Fruit fly (Drosophila melanogaster) whole organism, embryonic: ENCODE results near the gene fru.

Source experiments
- Aef1 ChIP-seq: fragments of 200-800 bp; sonication (Bioruptor generic); IDR thresholded peaks from 3 replicates; pipeline ENCODE4 v1.3.6; 2022; ENCODE audit warnings: missing biosample characterization, missing genetic modification characterization
- CG10431 ChIP-seq: fragments of 200-800 bp; sonication (Bioruptor generic); optimal IDR thresholded peaks from 3 replicates; lab custom pipeline; 2018; ENCODE audit warnings: missing biosample characterization, mild to moderate bottlenecking, missing genetic modification characterization
- CG11398 ChIP-seq: fragments of 200-800 bp; sonication (Bioruptor generic); optimal IDR thresholded peaks from 2 replicates; lab custom pipeline; 2016; ENCODE audit warnings: missing biosample characterization, missing genetic modification characterization
- CG13123 ChIP-seq: fragments of 200-800 bp; sonication (Bioruptor generic); optimal IDR thresholded peaks from 2 replicates; lab custom pipeline; 2016; ENCODE audit warnings: missing biosample characterization, missing genetic modification characterization
- CG13775 ChIP-seq: fragments of 200-800 bp; sonication (Bioruptor generic); optimal IDR thresholded peaks from 3 replicates; lab custom pipeline; 2017; ENCODE audit warnings: missing biosample characterization, mild to moderate bottlenecking, missing genetic modification characterization
- CG17328 ChIP-seq: fragments of 200-800 bp; sonication (Bioruptor generic); IDR thresholded peaks from 2 replicates; pipeline ENCODE4 v1.3.6; 2022; ENCODE audit warnings: missing biosample characterization, missing genetic modification characterization
- CG1832 ChIP-seq: fragments of 200-800 bp; sonication (Bioruptor generic); optimal IDR thresholded peaks from 2 replicates; lab custom pipeline; 2017; ENCODE audit warnings: missing biosample characterization, mild to moderate bottlenecking, missing genetic modification characterization, inconsistent platforms
- CG18619 ChIP-seq: fragments of 200-800 bp; sonication (Bioruptor generic); optimal IDR thresholded peaks from 3 replicates; lab custom pipeline; 2017; ENCODE audit warnings: missing biosample characterization, mild to moderate bottlenecking, missing genetic modification characterization
- CG3163 ChIP-seq: fragments of 200-800 bp; sonication (Bioruptor generic); optimal IDR thresholded peaks from 3 replicates; lab custom pipeline; 2016; ENCODE audit warnings: missing biosample characterization, missing genetic modification characterization
- CG3407 ChIP-seq: fragments of 200-800 bp; sonication (Bioruptor generic); optimal IDR thresholded peaks from 2 replicates; lab custom pipeline; 2018; ENCODE audit warnings: missing biosample characterization, mild to moderate bottlenecking, missing genetic modification characterization
- CG4360 ChIP-seq: fragments of 200-800 bp; sonication (Bioruptor generic); IDR thresholded peaks from 2 replicates; pipeline ENCODE4 v1.3.6; 2022; ENCODE audit warnings: missing biosample characterization, missing genetic modification characterization
- CG5180 ChIP-seq: fragments of 200-800 bp; sonication (Bioruptor generic); optimal IDR thresholded peaks from 3 replicates; lab custom pipeline; 2017; ENCODE audit warnings: missing biosample characterization, missing genetic modification characterization, mild to moderate bottlenecking, moderate library complexity, missing genetic modification reagents
- CG5245 ChIP-seq: fragments of 200-800 bp; sonication (Bioruptor generic); optimal IDR thresholded peaks from 3 replicates; lab custom pipeline; 2016; ENCODE audit warnings: missing biosample characterization, missing genetic modification characterization
- CG6654 ChIP-seq: fragments of 200-800 bp; sonication (Bioruptor generic); optimal IDR thresholded peaks from 2 replicates; lab custom pipeline; 2017; ENCODE audit warnings: missing biosample characterization, mild to moderate bottlenecking, missing genetic modification characterization
- CG7372 ChIP-seq: fragments of 200-800 bp; sonication (Bioruptor generic); IDR thresholded peaks from 2 replicates; pipeline ENCODE4 v1.3.6; 2022; ENCODE audit warnings: missing biosample characterization, missing genetic modification characterization
- CG8765 ChIP-seq: fragments of 200-800 bp; sonication (Bioruptor generic); IDR thresholded peaks from 2 replicates; pipeline ENCODE4 v1.3.6; 2022; ENCODE audit warnings: missing biosample characterization, missing genetic modification characterization
- Dek ChIP-seq: fragments of 200-800 bp; sonication (Bioruptor generic); optimal IDR thresholded peaks from 3 replicates; lab custom pipeline; 2019; ENCODE audit warnings: missing biosample characterization, mild to moderate bottlenecking, missing genetic modification characterization, moderate library complexity
- Elba2 ChIP-seq: fragments of 200-800 bp; sonication (Bioruptor generic); optimal IDR thresholded peaks from 3 replicates; lab custom pipeline; 2016; ENCODE audit warnings: missing biosample characterization, missing genetic modification characterization
- H15 ChIP-seq: fragments of 200-800 bp; sonication (Bioruptor generic); IDR thresholded peaks from 3 replicates; pipeline ENCODE4 v1.3.6; 2022; ENCODE audit warnings: missing biosample characterization, missing genetic modification characterization
- NC2α ChIP-seq: fragments of 200-800 bp; sonication (Bioruptor generic); optimal IDR thresholded peaks from 2 replicates; lab custom pipeline; 2016; ENCODE audit warnings: missing biosample characterization, missing genetic modification characterization
- NC2β ChIP-seq: fragments of 200-800 bp; sonication (Bioruptor generic); optimal IDR thresholded peaks from 2 replicates; lab custom pipeline; 2016; ENCODE audit warnings: missing biosample characterization, missing genetic modification characterization
- Pdp1 ChIP-seq, 2 experiments: fragments of 200-800 bp; sonication (Bioruptor generic); optimal IDR thresholded peaks; 3 replicates each; lab custom pipeline; 2016; ENCODE audit warnings: missing biosample characterization in 2 of 2, missing genetic modification characterization in 2 of 2, mild to moderate bottlenecking in 1 of 2, moderate library complexity in 1 of 2
- Six4 ChIP-seq: fragments of 200-800 bp; sonication (Bioruptor generic); optimal IDR thresholded peaks from 2 replicates; lab custom pipeline; 2016; ENCODE audit warnings: missing biosample characterization, missing genetic modification characterization
- Sry-β ChIP-seq: fragments of 200-800 bp; sonication (Bioruptor generic); optimal IDR thresholded peaks from 2 replicates; lab custom pipeline; 2018; ENCODE audit warnings: missing biosample characterization, mild to moderate bottlenecking, missing genetic modification characterization, moderate library complexity
- Sry-δ ChIP-seq: fragments of 200-800 bp; sonication (Bioruptor generic); optimal IDR thresholded peaks from 2 replicates; lab custom pipeline; 2016; ENCODE audit warnings: missing biosample characterization, missing genetic modification characterization
- Stat92E ChIP-seq, 3 experiments: fragments of >200 bp in 2 of 3; fragments of 200-800 bp in 1 of 3; sonication (Bioruptor generic) in 1 of 3; optimal IDR thresholded peaks; 2 replicates each; lab custom pipeline; 2017 to 2019; ENCODE audit warnings: missing biosample characterization in 3 of 3, missing genetic modification characterization in 3 of 3, mild to moderate bottlenecking in 1 of 3, moderate library complexity in 1 of 3
- abd-A ChIP-seq: fragments of 200-800 bp; sonication (Bioruptor generic); optimal IDR thresholded peaks from 3 replicates; lab custom pipeline; 2019; ENCODE audit warnings: missing biosample characterization, mild to moderate bottlenecking, missing genetic modification characterization, moderate library complexity
- aop ChIP-seq: fragments of 200-800 bp; sonication (Bioruptor generic); IDR thresholded peaks from 2 replicates; pipeline ENCODE4 v1.3.6; 2022; ENCODE audit warnings: missing biosample characterization, missing genetic modification characterization
- ara ChIP-seq: fragments of 200-800 bp; sonication (Bioruptor generic); IDR thresholded peaks from 2 replicates; pipeline ENCODE4 v1.3.6; 2022; ENCODE audit warnings: missing biosample characterization, missing genetic modification characterization
- ash1 ChIP-seq: fragments of 200-800 bp; sonication (Bioruptor generic); optimal IDR thresholded peaks from 2 replicates; lab custom pipeline; 2018; ENCODE audit warnings: missing biosample characterization, mild to moderate bottlenecking, missing genetic modification characterization
- bigmax ChIP-seq: fragments of 200-800 bp; sonication (Bioruptor generic); optimal IDR thresholded peaks from 2 replicates; lab custom pipeline; 2018; ENCODE audit warnings: missing biosample characterization, mild to moderate bottlenecking, missing genetic modification characterization
- bowl ChIP-seq: fragments of 200-800 bp; sonication (Bioruptor generic); IDR thresholded peaks from 2 replicates; pipeline ENCODE4 v1.3.6; 2022; ENCODE audit warnings: missing biosample characterization, missing genetic modification characterization
- bsh ChIP-seq, 2 experiments: fragments of 200-800 bp; sonication (Bioruptor generic); optimal IDR thresholded peaks; 2 replicates each; lab custom pipeline; 2017 to 2018; ENCODE audit warnings: mild to moderate bottlenecking in 2 of 2, missing biosample characterization in 2 of 2, missing genetic modification characterization in 2 of 2, moderate library complexity in 1 of 2
- dan ChIP-seq: fragments of 200-800 bp; sonication (Bioruptor generic); IDR thresholded peaks from 2 replicates; pipeline ENCODE4 v1.3.6; 2022; ENCODE audit warnings: missing biosample characterization, missing genetic modification characterization
- ham ChIP-seq: fragments of 200-800 bp; sonication (Bioruptor generic); IDR thresholded peaks from 2 replicates; pipeline ENCODE4 v1.3.6; 2022; ENCODE audit warnings: missing biosample characterization, missing genetic modification characterization
- insv ChIP-seq, 2 experiments: fragments of 200-800 bp; sonication (Bioruptor generic); optimal IDR thresholded peaks; 3 replicates each; lab custom pipeline; 2016 to 2018; ENCODE audit warnings: missing biosample characterization in 2 of 2, missing genetic modification characterization in 2 of 2
- jumu ChIP-seq: fragments of 200-800 bp; sonication (Bioruptor generic); optimal IDR thresholded peaks from 3 replicates; lab custom pipeline; 2016; ENCODE audit warnings: missing biosample characterization, missing genetic modification characterization
- kni ChIP-seq: fragments of 200-800 bp; sonication (Bioruptor generic); optimal IDR thresholded peaks from 3 replicates; lab custom pipeline; 2017; ENCODE audit warnings: mild to moderate bottlenecking, missing biosample characterization, missing genetic modification reagents, missing genetic modification characterization
- lab ChIP-seq: fragments of 200-800 bp; sonication (Bioruptor generic); optimal IDR thresholded peaks from 3 replicates; lab custom pipeline; 2017; ENCODE audit warnings: missing biosample characterization, missing genetic modification characterization, mild to moderate bottlenecking, moderate library complexity, missing genetic modification reagents
- lbe ChIP-seq: fragments of 200-800 bp; sonication (Bioruptor generic); optimal IDR thresholded peaks from 2 replicates; lab custom pipeline; 2016; ENCODE audit warnings: missing biosample characterization, mild to moderate bottlenecking, missing genetic modification characterization
- luna ChIP-seq: fragments of 200-800 bp; sonication (Bioruptor generic); optimal IDR thresholded peaks from 2 replicates; lab custom pipeline; 2016; ENCODE audit warnings: missing biosample characterization, missing genetic modification characterization
- nmo ChIP-seq: fragments of 200-800 bp; sonication (Bioruptor generic); optimal IDR thresholded peaks from 2 replicates; lab custom pipeline; 2018; ENCODE audit warnings: missing biosample characterization, mild to moderate bottlenecking, missing genetic modification characterization, moderate library complexity
- pho ChIP-seq: fragments of 200-800 bp; sonication (Bioruptor generic); optimal IDR thresholded peaks from 2 replicates; lab custom pipeline; 2016; ENCODE audit warnings: missing biosample characterization, missing genetic modification characterization
- phol ChIP-seq: fragments of 200-800 bp; sonication (Bioruptor generic); optimal IDR thresholded peaks from 3 replicates; lab custom pipeline; 2018; ENCODE audit warnings: missing biosample characterization, mild to moderate bottlenecking, missing genetic modification characterization, moderate library complexity
- run ChIP-seq: fragments of 200-800 bp; sonication (Bioruptor generic); optimal IDR thresholded peaks from 3 replicates; lab custom pipeline; 2018; ENCODE audit warnings: missing biosample characterization, mild to moderate bottlenecking, missing genetic modification characterization
- sd ChIP-seq: fragments of 200-800 bp; sonication (Bioruptor generic); optimal IDR thresholded peaks from 3 replicates; lab custom pipeline; 2018; ENCODE audit warnings: missing biosample characterization, mild to moderate bottlenecking, missing genetic modification characterization, moderate library complexity
- sim ChIP-seq: fragments of 200-800 bp; sonication (Bioruptor generic); IDR thresholded peaks from 2 replicates; pipeline ENCODE4 v1.3.6; 2022; ENCODE audit warnings: missing biosample characterization, missing genetic modification characterization
- sna ChIP-seq: fragments of 200-800 bp; sonication (Bioruptor generic); IDR thresholded peaks from 2 replicates; pipeline ENCODE4 v1.3.6; 2022; ENCODE audit warnings: missing biosample characterization, missing genetic modification characterization; ENCODE audit not compliant: partially characterized antibody
- sob ChIP-seq: fragments of 200-800 bp; sonication (Bioruptor generic); IDR thresholded peaks from 2 replicates; pipeline ENCODE4 v1.3.6; 2022; ENCODE audit warnings: missing biosample characterization, missing genetic modification characterization
- tio ChIP-seq: fragments of 200-800 bp; sonication (Bioruptor generic); optimal IDR thresholded peaks from 2 replicates; lab custom pipeline; 2017; ENCODE audit warnings: missing biosample characterization, missing genetic modification characterization, inconsistent platforms
- tx ChIP-seq: fragments of 200-800 bp; sonication (Bioruptor generic); optimal IDR thresholded peaks from 2 replicates; lab custom pipeline; 2016; ENCODE audit warnings: missing biosample characterization, missing genetic modification characterization

fru gene

DNA sequence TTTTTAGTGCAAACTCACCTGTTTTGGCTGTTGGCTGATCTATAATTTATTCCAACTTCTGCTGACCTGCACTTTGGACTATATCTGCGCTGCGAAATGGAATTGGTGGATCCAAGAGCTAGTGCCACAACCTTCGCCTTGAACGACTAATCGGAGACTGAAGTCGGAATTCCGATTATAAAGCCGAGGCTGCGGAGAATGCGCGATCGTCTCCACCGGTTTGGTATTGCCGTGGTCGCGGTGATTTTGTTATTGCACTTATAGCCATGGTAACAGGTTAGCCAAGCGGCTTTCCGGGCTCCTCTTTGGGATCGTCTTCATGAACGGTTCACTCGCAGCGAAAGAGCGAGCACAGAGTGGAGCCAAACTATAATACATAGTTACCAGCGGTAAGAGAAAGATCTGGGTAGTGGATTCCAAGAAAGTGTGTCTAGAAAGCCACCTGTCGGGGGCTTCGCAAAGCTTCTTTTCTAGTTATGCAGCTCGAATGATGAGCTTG lies 164.3 kb downstream of the fru start, which contains the start of gene CG7675 (continued):
- TF ChIP-seq CG18619 = no peak
- TF ChIP-seq insv (GFP tag; optimal IDR thresholded peaks at IDR 0.05; lab: Kevin White, UChicago) = no peak
- TF ChIP-seq Six4 (GFP tag; lab: Kevin White, UChicago) = no peak
- no peak for TF ChIP-seq CG17328
- TF ChIP-seq CG4360 (GFP tag; lab: Robert Waterston, UW) = no peak
- no peak for TF ChIP-seq tx (GFP tag; lab: Kevin White, UChicago)
- TF ChIP-seq CG11398 = no peak
- TF ChIP-seq sob (GFP tag; lab: Robert Waterston, UW) = no peak
- TF ChIP-seq tio (GFP tag; lab: Kevin White, UChicago) = no peak
- no peak for TF ChIP-seq Aef1 (GFP tag; lab: Robert Waterston, UW)
- peak in 1 of 2 experiments; percentile 19 for TF ChIP-seq Pdp1 (GFP tag; optimal IDR thresholded peaks at IDR 0.05; lab: Kevin White, UChicago)
- TF ChIP-seq run (tag; lab: Kevin White, UChicago) = no peak
- peak; percentile 84 for TF ChIP-seq CG3163 (GFP tag; lab: Kevin White, UChicago)
- TF ChIP-seq luna (GFP tag; lab: Kevin White, UChicago) = no peak
- TF ChIP-seq Sry-β (GFP tag; lab: Kevin White, UChicago) = no peak
- no peak for TF ChIP-seq phol
- TF ChIP-seq Elba2 (GFP tag; lab: Kevin White, UChicago) = no peak
- TF ChIP-seq sim (GFP tag; lab: Robert Waterston, UW) = no peak
- no peak for TF ChIP-seq CG13775 (GFP tag; lab: Kevin White, UChicago)
- no peak for TF ChIP-seq CG6654 (GFP tag; lab: Kevin White, UChicago)
- no peak for TF ChIP-seq Dek (tag; lab: Kevin White, UChicago)
- TF ChIP-seq CG7372 (GFP tag; lab: Robert Waterston, UW) = no peak
- TF ChIP-seq bigmax (GFP tag; lab: Kevin White, UChicago) = no peak
- no peak for TF ChIP-seq pho (GFP tag; lab: Kevin White, UChicago)
- TF ChIP-seq kni = peak; percentile 79
- TF ChIP-seq CG10431 (GFP tag; lab: Kevin White, UChicago) = no peak
- TF ChIP-seq ash1 (GFP tag; lab: Kevin White, UChicago) = no peak
- no peak for TF ChIP-seq CG3407 (GFP tag; lab: Kevin White, UChicago)
- no peak for TF ChIP-seq nmo (GFP tag; lab: Kevin White, UChicago)
- no peak for TF ChIP-seq jumu
- peak in 1 of 2 experiments; percentile 61 for TF ChIP-seq bsh (GFP tag; optimal IDR thresholded peaks at IDR 0.05; lab: Kevin White, UChicago)
- TF ChIP-seq CG5180 = no peak
- no peak for TF ChIP-seq abd-A
- TF ChIP-seq CG5245 = no peak
- no peak for TF ChIP-seq NC2α (GFP tag; lab: Kevin White, UChicago)
- no peak for TF ChIP-seq CG1832 (GFP tag; lab: Kevin White, UChicago)
- no peak for TF ChIP-seq ham (GFP tag; lab: Robert Waterston, UW)
- no peak for TF ChIP-seq CG8765 (GFP tag; lab: Robert Waterston, UW)
- no peak for TF ChIP-seq NC2β (GFP tag; lab: Kevin White, UChicago)
- peak; percentile 84 for TF ChIP-seq sd (tag; lab: Kevin White, UChicago)
- no peak for TF ChIP-seq CG13123 (GFP tag; lab: Kevin White, UChicago)
- TF ChIP-seq dan = no peak
- TF ChIP-seq aop = no peak
- no peak for TF ChIP-seq ara
- TF ChIP-seq Stat92E (GFP tag; optimal IDR thresholded peaks at IDR 0.05; lab: Kevin White, UChicago) = peak in 1 of 3 experiments; percentile 2
- no peak for TF ChIP-seq sna (GFP tag; lab: Robert Waterston, UW)
- TF ChIP-seq H15 (GFP tag; lab: Robert Waterston, UW) = no peak
- TF ChIP-seq lbe = no peak
- no peak for TF ChIP-seq bowl (GFP tag; lab: Robert Waterston, UW)
- no peak for TF ChIP-seq lab
- TF ChIP-seq Sry-δ = no peak
